Worm (Caenorhabditis elegans): ENCODE measurements around the gene soap-1.

DNA sequence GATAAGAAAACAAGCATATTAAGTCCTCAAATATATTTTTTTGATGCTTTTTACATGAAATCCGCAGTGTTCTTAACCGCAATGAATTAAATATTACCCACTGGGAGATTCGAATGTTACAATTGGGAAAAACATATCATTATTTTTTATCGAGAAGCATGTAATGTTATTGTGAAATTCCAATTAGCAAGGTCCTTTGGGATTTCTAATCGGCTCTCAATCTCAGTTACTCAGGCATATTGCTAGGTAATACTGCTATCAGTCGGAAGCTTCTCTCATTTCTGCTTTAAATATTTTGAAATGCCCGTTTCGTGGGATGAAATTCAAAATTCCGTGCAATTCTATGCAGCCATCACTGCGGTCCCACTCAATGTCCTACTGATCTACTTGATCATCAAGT, 55.3 kb downstream of the soap-1 start, which contains the start of gene str-204:
- TF ChIP-seq ces-1 (GFP tag; optimal IDR thresholded peaks at IDR 0.05) (no peak), pha-4 (tag; optimal IDR thresholded peaks at IDR 0.05) (no peak), nhr-12 (tag; optimal IDR thresholded peaks at IDR 0.05) (no peak), nhr-237 (tag; optimal IDR thresholded peaks at IDR 0.05) (no peak), nhr-28 (tag; optimal IDR thresholded peaks at IDR 0.05) (no peak), unc-62 (GFP tag; optimal IDR thresholded peaks at IDR 0.05) (no peak), mep-1 (tag; optimal IDR thresholded peaks at IDR 0.05) (no peak), unc-39 (tag; optimal IDR thresholded peaks at IDR 0.05) (no peak), ztf-11 (tag; optimal IDR thresholded peaks at IDR 0.05) (no peak)
